Worm (Caenorhabditis elegans) whole organism, L4 larva: ENCODE data around the gene lnkn-1.

ENCODE experiments used
- D1046.2 ChIP-seq: fragments of 200-800 bp; sonication (Bioruptor generic); IDR thresholded peaks from 2 replicates; pipeline ENCODE4 v1.3.6; 2022; ENCODE audit warnings: missing genetic modification characterization, missing compliant biosample characterization
- F49E8.2 ChIP-seq: sonication (generic microtip); optimal IDR thresholded peaks from 2 replicates; lab custom pipeline; 2016; ENCODE audit warnings: missing compliant biosample characterization, mild to moderate bottlenecking, missing genetic modification characterization, borderline replicate concordance
- T20F7.1 ChIP-seq: fragments of 200-800 bp; sonication (Bioruptor generic); optimal IDR thresholded peaks from 2 replicates; lab custom pipeline; 2018; ENCODE audit warnings: mild to moderate bottlenecking, missing genetic modification characterization, missing compliant biosample characterization
- Y105C5A.15 ChIP-seq: fragments of 200-800 bp; sonication (Bioruptor generic); IDR thresholded peaks from 2 replicates; pipeline ENCODE4 v1.3.6; 2022; ENCODE audit warnings: missing genetic modification characterization, missing compliant biosample characterization
- Y75B8A.6 ChIP-seq: fragments of 200-800 bp; sonication (Bioruptor generic); IDR thresholded peaks from 2 replicates; pipeline ENCODE4 v1.3.6; 2022; ENCODE audit warnings: missing genetic modification reagents, missing genetic modification characterization, missing compliant biosample characterization
- ZK546.5 ChIP-seq, 2 experiments: sonication (generic microtip); optimal IDR thresholded peaks; 2 replicates each; lab custom pipeline; 2017; ENCODE audit warnings: missing biosample characterization in 2 of 2, missing genetic modification characterization in 2 of 2
- aly-2 ChIP-seq: sonication (generic microtip); optimal IDR thresholded peaks from 2 replicates; lab custom pipeline; 2018; ENCODE audit warnings: missing biosample characterization, missing genetic modification characterization
- ama-1 ChIP-seq: fragments of 150-350 bp; optimal IDR thresholded peaks from 2 replicates; lab custom pipeline; 2014; ENCODE audit warnings: inconsistent platforms, mixed read lengths
- ceh-28 ChIP-seq: fragments of 150-350 bp; optimal IDR thresholded peaks from 2 replicates; lab custom pipeline; 2014; ENCODE audit warnings: missing biosample characterization, missing genetic modification reagents, missing genetic modification characterization
- ceh-32 ChIP-seq: sonication (generic microtip); optimal IDR thresholded peaks from 2 replicates; lab custom pipeline; 2016; ENCODE audit warnings: mild to moderate bottlenecking, missing genetic modification characterization, missing compliant biosample characterization; ENCODE audit not compliant: poor library complexity
- ceh-82 ChIP-seq: sonication (generic microtip); optimal IDR thresholded peaks from 2 replicates; lab custom pipeline; 2017; ENCODE audit warnings: missing biosample characterization, missing genetic modification characterization
- cey-2 ChIP-seq: sonication (generic microtip); optimal IDR thresholded peaks from 3 replicates; lab custom pipeline; 2017; ENCODE audit warnings: missing genetic modification characterization, mild to moderate bottlenecking, missing compliant biosample characterization, antibody characterized with exemption, borderline replicate concordance; ENCODE audit not compliant: insufficient read depth
- daf-16 ChIP-seq, 3 experiments: sonication (generic microtip); optimal IDR thresholded peaks; 2 replicates each; lab custom pipeline; 2016 to 2017; ENCODE audit warnings: missing genetic modification characterization in 3 of 3, missing genetic modification reagents in 3 of 3, mild to moderate bottlenecking in 2 of 3, missing compliant biosample characterization in 2 of 3, missing biosample characterization in 1 of 3, moderate library complexity in 1 of 3
- dmd-8 ChIP-seq: fragments of 200-800 bp; sonication (Bioruptor generic); IDR thresholded peaks from 2 replicates; pipeline ENCODE4 v1.3.6; 2022; ENCODE audit warnings: missing genetic modification characterization, missing compliant biosample characterization
- dve-1 ChIP-seq: sonication (generic microtip); optimal IDR thresholded peaks from 2 replicates; lab custom pipeline; 2017; ENCODE audit warnings: antibody characterized with exemption, mild to moderate bottlenecking, missing genetic modification characterization, missing compliant biosample characterization; ENCODE audit not compliant: insufficient read depth
- egl-27 ChIP-seq: sonication (generic microtip); optimal IDR thresholded peaks from 3 replicates; lab custom pipeline; 2017; ENCODE audit warnings: missing biosample characterization, missing genetic modification reagents, missing genetic modification characterization
- egl-43 ChIP-seq: fragments of 200-800 bp; sonication (Bioruptor generic); IDR thresholded peaks from 2 replicates; pipeline ENCODE4 v1.3.6; 2022; ENCODE audit warnings: missing genetic modification reagents, missing genetic modification characterization, missing compliant biosample characterization
- gei-8 ChIP-seq: fragments of 200-800 bp; sonication (Bioruptor generic); optimal IDR thresholded peaks from 2 replicates; lab custom pipeline; 2018; ENCODE audit warnings: mild to moderate bottlenecking, missing genetic modification characterization, missing compliant biosample characterization
- hif-1 ChIP-seq, 2 experiments: sonication (generic microtip); optimal IDR thresholded peaks; 2 replicates each; lab custom pipeline; 2016 to 2017; ENCODE audit warnings: missing compliant biosample characterization in 2 of 2, missing genetic modification characterization in 2 of 2, missing genetic modification reagents in 2 of 2, missing genotype in 2 of 2, mild to moderate bottlenecking in 1 of 2
- hlh-30 ChIP-seq: sonication (generic microtip); optimal IDR thresholded peaks from 2 replicates; lab custom pipeline; 2017; ENCODE audit warnings: antibody characterized with exemption, mild to moderate bottlenecking, missing genetic modification characterization, missing compliant biosample characterization; ENCODE audit not compliant: insufficient read depth
- hmg-1.1 ChIP-seq: fragments of 200-800 bp; sonication (Bioruptor generic); IDR thresholded peaks from 2 replicates; pipeline ENCODE4 v1.3.6; 2022; ENCODE audit warnings: missing genetic modification reagents, missing genetic modification characterization, missing compliant biosample characterization
- lin-1 ChIP-seq: fragments of 200-800 bp; sonication (Bioruptor generic); IDR thresholded peaks from 2 replicates; pipeline ENCODE4 v1.3.6; 2022; ENCODE audit warnings: missing genetic modification reagents, missing genetic modification characterization, missing compliant biosample characterization
- lin-15B ChIP-seq: fragments of 150-350 bp; sonication (generic microtip); optimal IDR thresholded peaks from 3 replicates; lab custom pipeline; 2014; ENCODE audit warnings: missing biosample characterization, missing genetic modification characterization
- madf-9 ChIP-seq: fragments of 200-800 bp; sonication (Bioruptor generic); conservative IDR thresholded peaks from 2 replicates; pipeline ENCODE4 v1.3.6; 2022; ENCODE audit warnings: missing genetic modification reagents, missing genetic modification characterization, missing compliant biosample characterization
- mes-2 ChIP-seq: sonication (generic microtip); optimal IDR thresholded peaks from 2 replicates; lab custom pipeline; 2016; ENCODE audit warnings: missing genotype, mild to moderate bottlenecking, missing genetic modification characterization, missing compliant biosample characterization; ENCODE audit not compliant: poor library complexity, severe bottlenecking
- nhr-237 ChIP-seq: sonication (generic microtip); optimal IDR thresholded peaks from 2 replicates; lab custom pipeline; 2017; ENCODE audit warnings: missing biosample characterization, missing genetic modification characterization
- nhr-25 ChIP-seq: sonication (generic microtip); optimal IDR thresholded peaks from 2 replicates; lab custom pipeline; 2017; ENCODE audit warnings: missing genetic modification characterization, mild to moderate bottlenecking, missing compliant biosample characterization, antibody characterized with exemption, moderate library complexity, borderline replicate concordance; ENCODE audit not compliant: insufficient read depth
- nhr-28 ChIP-seq: fragments of 150-350 bp; optimal IDR thresholded peaks from 2 replicates; lab custom pipeline; 2014; ENCODE audit warnings: missing biosample characterization, missing genetic modification characterization
- nhr-41 ChIP-seq: fragments of 200-800 bp; sonication (Bioruptor generic); IDR thresholded peaks from 2 replicates; pipeline ENCODE4 v1.3.6; 2022; ENCODE audit warnings: missing genetic modification reagents, missing genetic modification characterization, missing compliant biosample characterization
- nhr-6 ChIP-seq: fragments of 150-350 bp; optimal IDR thresholded peaks from 2 replicates; lab custom pipeline; 2014; ENCODE audit warnings: missing biosample characterization, missing genetic modification characterization
- nhr-76 ChIP-seq: fragments of 150-350 bp; optimal IDR thresholded peaks from 2 replicates; lab custom pipeline; 2014; ENCODE audit warnings: missing biosample characterization, missing genetic modification characterization
- php-3 ChIP-seq: fragments of 200-800 bp; sonication (Bioruptor generic); IDR thresholded peaks from 2 replicates; pipeline ENCODE4 v1.3.6; 2022; ENCODE audit warnings: missing genetic modification reagents, missing genetic modification characterization, missing compliant biosample characterization
- set-16 ChIP-seq: fragments of 200-800 bp; sonication (Bioruptor generic); IDR thresholded peaks from 2 replicates; pipeline ENCODE4 v1.3.6; 2022; ENCODE audit warnings: missing genetic modification reagents, missing genetic modification characterization, missing compliant biosample characterization
- skn-1 ChIP-seq: fragments of 150-350 bp; optimal IDR thresholded peaks from 2 replicates; lab custom pipeline; 2014; ENCODE audit warnings: missing biosample characterization, missing genetic modification characterization
- snpc-1.2 ChIP-seq: fragments of 200-800 bp; sonication (Bioruptor generic); IDR thresholded peaks from 2 replicates; pipeline ENCODE4 v1.3.6; 2022; ENCODE audit warnings: missing genetic modification reagents, missing genetic modification characterization, missing compliant biosample characterization
- snpc-4 ChIP-seq: fragments of 150-350 bp; optimal IDR thresholded peaks from 2 replicates; lab custom pipeline; 2014; ENCODE audit warnings: missing biosample characterization, missing genetic modification characterization
- unc-130 ChIP-seq: sonication (generic microtip); optimal IDR thresholded peaks from 2 replicates; lab custom pipeline; 2016; ENCODE audit warnings: missing genetic modification reagents, missing genetic modification characterization, missing compliant biosample characterization
- zag-1 ChIP-seq: fragments of 150-350 bp; optimal IDR thresholded peaks from 2 replicates; lab custom pipeline; 2014; ENCODE audit warnings: missing biosample characterization, missing genetic modification characterization
- ztf-11 ChIP-seq: fragments of 150-350 bp; optimal IDR thresholded peaks from 2 replicates; lab custom pipeline; 2014; ENCODE audit warnings: missing biosample characterization, missing genetic modification characterization
- ztf-7 ChIP-seq: fragments of 150-350 bp; optimal IDR thresholded peaks from 2 replicates; lab custom pipeline; 2014; ENCODE audit warnings: missing biosample characterization, missing genetic modification characterization

lnkn-1 gene

ce11 chrIII:8913469-8913868 is 23.4 kb downstream of the lnkn-1 start, which contains the start of gene trxr-2:
TSS of gene trxr-2 (plus strand) at chrIII:8913769.
- TF ChIP-seq php-3 (no peak), zag-1 (tag; lab: Kevin White, UChicago) (no peak), egl-27 (tag; lab: Kevin White, UChicago) (no peak), madf-9 (GFP tag; lab: Robert Waterston, UW) (no peak), ztf-11 (tag; lab: Kevin White, UChicago) (no peak), dve-1 (no peak), nhr-6 (tag; lab: Kevin White, UChicago) (no peak), daf-16 (GFP tag; optimal IDR thresholded peaks at IDR 0.05; lab: Kevin White, UChicago) (no peak), daf-16 (tag; optimal IDR thresholded peaks at IDR 0.05; lab: Kevin White, UChicago) (no peak), T20F7.1 (GFP tag; lab: Kevin White, UChicago) (no peak), ztf-7 (no peak), nhr-41 (GFP tag; lab: Robert Waterston, UW) (no peak)
- TF ChIP-seq, all 104 proteins: peak for 0

DNA sequence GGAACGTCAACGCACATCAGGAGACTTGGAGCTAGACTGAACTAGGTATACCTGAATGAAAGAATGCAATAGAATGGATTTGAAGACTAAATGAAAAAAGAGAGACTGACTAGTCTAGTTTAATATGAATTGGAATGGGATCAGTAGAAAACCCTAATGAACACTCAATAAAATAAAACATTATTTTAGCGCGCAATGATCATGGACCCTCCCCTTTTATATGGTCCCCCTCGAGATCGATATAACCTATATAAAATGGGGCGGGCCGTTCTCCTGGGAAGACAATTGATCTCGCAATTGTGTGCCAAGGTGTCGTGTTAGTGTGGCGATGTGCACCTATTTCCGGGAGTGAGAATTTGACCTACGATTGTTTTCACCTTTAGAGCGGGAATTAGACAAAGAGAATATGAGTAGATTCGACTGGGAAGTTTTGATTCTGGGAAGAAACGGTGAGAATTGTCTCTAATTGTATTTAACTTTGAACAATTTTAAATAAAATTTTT is 27.9 kb downstream of the lnkn-1 start, which contains the start of gene cdc-25.3:
Gene cdc-25.3 (minus strand): TSS at position 51 of the 503 bp plus-strand sequence.
- no peak for TF ChIP-seq lin-1 (GFP tag; lab: Robert Waterston, UW)
- no peak for TF ChIP-seq cey-2
- no peak for TF ChIP-seq dmd-8 (GFP tag; lab: Robert Waterston, UW)
- TF ChIP-seq ceh-28, result no peak
- no peak for TF ChIP-seq nhr-237 (tag; lab: Kevin White, UChicago)
- no peak for TF ChIP-seq nhr-25 (tag; lab: Kevin White, UChicago)
- no peak for TF ChIP-seq hmg-1.1 (GFP tag; lab: Robert Waterston, UW)
- no peak for TF ChIP-seq hlh-30 (tag; lab: Kevin White, UChicago)
- TF ChIP-seq F49E8.2 (tag; lab: Kevin White, UChicago), result no peak
- TF ChIP-seq set-16 (GFP tag; lab: Robert Waterston, UW), result no peak
- no peak for TF ChIP-seq mes-2
- TF ChIP-seq D1046.2 (GFP tag; lab: Robert Waterston, UW), result no peak

ce11 chrIII:8919784-8920183 is 29.8 kb downstream of the lnkn-1 start, which contains the start of gene ZK637.15:
TSS of gene ZK637.15 (plus strand) at chrIII:8920084.
- TF ChIP-seq egl-43 (GFP tag; lab: Robert Waterston, UW), result no peak
- no peak for TF ChIP-seq snpc-4 (tag; lab: Kevin White, UChicago)
- TF ChIP-seq snpc-1.2 (GFP tag; lab: Robert Waterston, UW), result no peak
- TF ChIP-seq unc-130 (GFP tag; lab: Kevin White, UChicago), result no peak
- TF ChIP-seq nhr-76, result no peak
- TF ChIP-seq php-3, result no peak
- no peak for TF ChIP-seq lin-15B (tag; lab: Kevin White, UChicago)
- TF ChIP-seq nhr-25 (tag; lab: Kevin White, UChicago), result no peak
- TF ChIP-seq ZK546.5 (tag; optimal IDR thresholded peaks at IDR 0.05; lab: Kevin White, UChicago), result no peak
- no peak for TF ChIP-seq nhr-28
- TF ChIP-seq ztf-7, result no peak
- no peak for TF ChIP-seq hif-1 (tag; optimal IDR thresholded peaks at IDR 0.05; lab: Kevin White, UChicago)
- TF ChIP-seq aly-2 (tag; lab: Kevin White, UChicago), result no peak
- no peak for TF ChIP-seq ceh-82
- TF ChIP-seq Y105C5A.15 (GFP tag; lab: Robert Waterston, UW), result no peak
- TF ChIP-seq skn-1 (tag; lab: Kevin White, UChicago), result no peak
- TF ChIP-seq Y75B8A.6 (GFP tag; lab: Robert Waterston, UW), result no peak
- no peak for TF ChIP-seq ama-1 (lab: Kevin White, UChicago)
- TF ChIP-seq ceh-32, result no peak
- no peak for TF ChIP-seq gei-8 (GFP tag; lab: Kevin White, UChicago)
